Fruit fly (Drosophila melanogaster): ENCODE data around the gene MagR.

Gene MagR

dm6 chrX:15760447-15761297 lies 26.6 kb downstream of the MagR start, which contains the start of the genes Graf and mRpL3:
Graf (minus strand) TSS chrX:15760733.
mRpL3 (plus strand) TSS chrX:15761248.
- TF ChIP-seq MESR4 (GFP tag; optimal IDR thresholded peaks at IDR 0.05): peak; percentile 45
- no peak for TF ChIP-seq Nf-YA (GFP tag; IDR thresholded peaks at IDR 0.05)
- TF ChIP-seq caup (GFP tag; optimal IDR thresholded peaks at IDR 0.05; ENCODE audit: severe bottlenecking): no peak
- TF ChIP-seq lilli (GFP tag; optimal IDR thresholded peaks at IDR 0.05): no peak
- no peak for TF ChIP-seq nau (GFP tag; optimal IDR thresholded peaks at IDR 0.05)
- no peak for TF ChIP-seq CG32772 (GFP tag; IDR thresholded peaks at IDR 0.05)
- TF ChIP-seq YL-1 (GFP tag; optimal IDR thresholded peaks at IDR 0.05): no peak
- TF ChIP-seq Dll (GFP tag; IDR thresholded peaks at IDR 0.05; ENCODE audit: partially characterized antibody): peak; percentile 85; the same call in 3 of the 4 replicates
- TF ChIP-seq CG17359 (tag; optimal IDR thresholded peaks at IDR 0.05): peak; percentile 67
- TF ChIP-seq prd (optimal IDR thresholded peaks at IDR 0.05): no peak
- TF ChIP-seq prd (GFP tag; IDR thresholded peaks at IDR 0.05): no peak
- no peak for TF ChIP-seq CG7271 (tag; optimal IDR thresholded peaks at IDR 0.05)
- TF ChIP-seq fd3F (GFP tag; optimal IDR thresholded peaks at IDR 0.05): no peak
- TF ChIP-seq B-H1 (GFP tag; IDR thresholded peaks at IDR 0.05): no peak
- TF ChIP-seq z (GFP tag; IDR thresholded peaks at IDR 0.05): no peak
- TF ChIP-seq CG7928 (GFP tag; optimal IDR thresholded peaks at IDR 0.05): no peak
- TF ChIP-seq org-1 (GFP tag; optimal IDR thresholded peaks at IDR 0.05): no peak
- TF ChIP-seq bigmax (GFP tag; optimal IDR thresholded peaks at IDR 0.05): no peak
- TF ChIP-seq CG9609 (GFP tag; optimal IDR thresholded peaks at IDR 0.05): no peak
- no peak for TF ChIP-seq aop (GFP tag; IDR thresholded peaks at IDR 0.05)
- no peak for TF ChIP-seq NC2β (GFP tag; optimal IDR thresholded peaks at IDR 0.05)
- no peak for TF ChIP-seq crp (GFP tag; optimal IDR thresholded peaks at IDR 0.05)
- TF ChIP-seq CG10979 (tag; optimal IDR thresholded peaks at IDR 0.05): no peak
- TF ChIP-seq CG4854 (GFP tag; optimal IDR thresholded peaks at IDR 0.05): no peak
- no peak for TF ChIP-seq CG15011 (GFP tag; optimal IDR thresholded peaks at IDR 0.05)
- no peak for TF ChIP-seq PHDP (tag; optimal IDR thresholded peaks at IDR 0.05)
- TF ChIP-seq Atf6 (GFP tag; IDR thresholded peaks at IDR 0.05): no peak
- TF ChIP-seq exex (tag; optimal IDR thresholded peaks at IDR 0.05): peak; percentile 8
- TF ChIP-seq Bteb2 (GFP tag; optimal IDR thresholded peaks at IDR 0.05): no peak
- TF ChIP-seq Kr (GFP tag; optimal IDR thresholded peaks at IDR 0.05): no peak
- no peak for TF ChIP-seq salm (tag; optimal IDR thresholded peaks at IDR 0.05)
- no peak for TF ChIP-seq Side (GFP tag; optimal IDR thresholded peaks at IDR 0.05)
- no peak for TF ChIP-seq CG12744 (GFP tag; optimal IDR thresholded peaks at IDR 0.05)
- peak; percentile 94 for TF ChIP-seq chinmo (GFP tag; IDR thresholded peaks at IDR 0.05; ENCODE audit: partially characterized antibody)
- no peak for TF ChIP-seq Poxn (GFP tag; IDR thresholded peaks at IDR 0.05)
- no peak for TF ChIP-seq luna (GFP tag; optimal IDR thresholded peaks at IDR 0.05)
- no peak for TF ChIP-seq mirr (GFP tag; optimal IDR thresholded peaks at IDR 0.05)
- TF ChIP-seq CG10543 (GFP tag; optimal IDR thresholded peaks at IDR 0.05): no peak
- TF ChIP-seq CG4404 (GFP tag; IDR thresholded peaks at IDR 0.05): no peak
- TF ChIP-seq Myb (GFP tag; optimal IDR thresholded peaks at IDR 0.05): no peak
- TF ChIP-seq ara (GFP tag; IDR thresholded peaks at IDR 0.05): no peak
- TF ChIP-seq pum (GFP tag; optimal IDR thresholded peaks at IDR 0.05): no peak
- no peak for TF ChIP-seq CG15696 (tag; optimal IDR thresholded peaks at IDR 0.05)
- peak; percentile 41 for TF ChIP-seq cg (GFP tag; optimal IDR thresholded peaks at IDR 0.05)
- peak; percentile 17 for TF ChIP-seq nmo (GFP tag; optimal IDR thresholded peaks at IDR 0.05)
- peak; percentile 91 for TF ChIP-seq HLH4C (GFP tag; IDR thresholded peaks at IDR 0.05; ENCODE audit: partially characterized antibody)
- no peak for TF ChIP-seq Chrac-16 (GFP tag; optimal IDR thresholded peaks at IDR 0.05)
- no peak for TF ChIP-seq dpn (GFP tag; optimal IDR thresholded peaks at IDR 0.05)
- no peak for TF ChIP-seq CG4328 (GFP tag; optimal IDR thresholded peaks at IDR 0.05)

Data from whole organism, embryonic.